Worm (Caenorhabditis elegans) whole organism, young adult: ENCODE measurements around the gene fipr-6.

Source experiments
- B0261.1 ChIP-seq: sonication (generic microtip); optimal IDR thresholded peaks from 2 replicates; lab custom pipeline; 2016; ENCODE audit warnings: mild to moderate bottlenecking, missing genetic modification characterization, moderate library complexity, missing compliant biosample characterization
- C17E4.6 ChIP-seq: fragments of 200-800 bp; sonication (Bioruptor generic); IDR thresholded peaks from 2 replicates; pipeline ENCODE4 v1.3.6; 2022; ENCODE audit warnings: missing genetic modification reagents, missing genetic modification characterization, missing compliant biosample characterization
- F23B12.7 ChIP-seq: sonication (generic microtip); optimal IDR thresholded peaks from 2 replicates; lab custom pipeline; 2017; ENCODE audit warnings: missing genetic modification characterization, mild to moderate bottlenecking, missing compliant biosample characterization, antibody characterized with exemption, moderate library complexity; ENCODE audit not compliant: insufficient read depth
- F39B2.1 ChIP-seq: fragments of 200-800 bp; sonication (Bioruptor generic); IDR thresholded peaks from 2 replicates; pipeline ENCODE4 v1.3.6; 2022; ENCODE audit warnings: missing genetic modification reagents, missing genetic modification characterization, missing compliant biosample characterization
- F52B5.7 ChIP-seq: sonication (generic microtip); optimal IDR thresholded peaks from 2 replicates; lab custom pipeline; 2016; ENCODE audit warnings: mild to moderate bottlenecking, missing genetic modification characterization, missing compliant biosample characterization
- F57C9.4 ChIP-seq: sonication (generic microtip); optimal IDR thresholded peaks from 2 replicates; lab custom pipeline; 2017; ENCODE audit warnings: mild to moderate bottlenecking, missing genetic modification characterization, missing compliant biosample characterization
- Y53F4B.3 ChIP-seq: fragments of 200-800 bp; sonication (Bioruptor generic); IDR thresholded peaks from 2 replicates; pipeline ENCODE4 v1.3.6; 2022; ENCODE audit warnings: missing genetic modification reagents, missing genetic modification characterization, missing compliant biosample characterization
- Y56A3A.18 ChIP-seq: fragments of 200-800 bp; sonication (Bioruptor generic); IDR thresholded peaks from 2 replicates; pipeline ENCODE4 v1.3.6; 2022; ENCODE audit warnings: missing genetic modification reagents, missing genetic modification characterization, missing compliant biosample characterization
- Y95B8A.8 ChIP-seq: fragments of 200-800 bp; sonication (Bioruptor generic); IDR thresholded peaks from 2 replicates; pipeline ENCODE4 v1.3.6; 2022; ENCODE audit warnings: missing genetic modification reagents, missing genetic modification characterization, missing compliant biosample characterization
- atf-7 ChIP-seq: sonication (generic microtip); optimal IDR thresholded peaks from 2 replicates; lab custom pipeline; 2017; ENCODE audit warnings: mild to moderate bottlenecking, missing genetic modification characterization, missing compliant biosample characterization
- bed-1 ChIP-seq: fragments of 200-800 bp; sonication (Bioruptor generic); IDR thresholded peaks from 2 replicates; pipeline ENCODE4 v1.3.6; 2022; ENCODE audit warnings: missing genetic modification reagents, missing genetic modification characterization, missing compliant biosample characterization
- ccch-3 ChIP-seq: fragments of 200-800 bp; sonication (Bioruptor generic); optimal IDR thresholded peaks from 2 replicates; lab custom pipeline; 2018; ENCODE audit warnings: mild to moderate bottlenecking, missing genetic modification characterization, missing compliant biosample characterization
- chd-7 ChIP-seq: sonication (generic microtip); optimal IDR thresholded peaks from 2 replicates; lab custom pipeline; 2016; ENCODE audit warnings: mild to moderate bottlenecking, missing genetic modification characterization, moderate library complexity, missing compliant biosample characterization
- efl-1 ChIP-seq: fragments of 150-350 bp; optimal IDR thresholded peaks from 2 replicates; lab custom pipeline; 2014; ENCODE audit warnings: missing biosample characterization, missing genetic modification reagents, missing genetic modification characterization
- ekl-4 ChIP-seq: fragments of 200-800 bp; sonication (Bioruptor generic); IDR thresholded peaks from 2 replicates; pipeline ENCODE4 v1.3.6; 2022; ENCODE audit warnings: missing genetic modification reagents, missing genetic modification characterization, missing compliant biosample characterization
- ets-4 ChIP-seq: fragments of 200-800 bp; sonication (Bioruptor generic); optimal IDR thresholded peaks from 2 replicates; lab custom pipeline; 2018; ENCODE audit warnings: mild to moderate bottlenecking, missing genetic modification characterization, missing compliant biosample characterization
- fkh-3 ChIP-seq: sonication (generic microtip); optimal IDR thresholded peaks from 2 replicates; lab custom pipeline; 2016; ENCODE audit warnings: mild to moderate bottlenecking, missing genetic modification characterization, missing compliant biosample characterization
- hmg-1.2 ChIP-seq: fragments of 200-800 bp; sonication (Bioruptor generic); IDR thresholded peaks from 2 replicates; pipeline ENCODE4 v1.3.6; 2022; ENCODE audit warnings: missing genetic modification reagents, missing genetic modification characterization, missing compliant biosample characterization
- hsf-1 ChIP-seq: fragments of 200-800 bp; sonication (Bioruptor generic); IDR thresholded peaks from 2 replicates; pipeline ENCODE4 v1.3.6; 2022; ENCODE audit warnings: missing genetic modification reagents, missing genetic modification characterization, missing compliant biosample characterization
- lsl-1 ChIP-seq: fragments of 200-800 bp; sonication (Bioruptor generic); optimal IDR thresholded peaks from 2 replicates; lab custom pipeline; 2018; ENCODE audit warnings: mild to moderate bottlenecking, missing genetic modification characterization, moderate library complexity, missing compliant biosample characterization
- lsy-27 ChIP-seq: sonication (generic microtip); optimal IDR thresholded peaks from 2 replicates; lab custom pipeline; 2017; ENCODE audit warnings: missing genetic modification characterization, mild to moderate bottlenecking, missing compliant biosample characterization, antibody characterized with exemption, missing genotype, borderline replicate concordance; ENCODE audit not compliant: insufficient read depth
- madf-6 ChIP-seq: fragments of 200-800 bp; sonication (Bioruptor generic); IDR thresholded peaks from 2 replicates; pipeline ENCODE4 v1.3.6; 2022; ENCODE audit warnings: missing genetic modification reagents, missing genetic modification characterization, missing compliant biosample characterization
- pha-4 ChIP-seq: fragments of 150-350 bp; sonication (generic microtip); optimal IDR thresholded peaks from 2 replicates; lab custom pipeline; 2014; ENCODE audit warnings: missing biosample characterization, missing genetic modification reagents, missing genetic modification characterization
- rec-8 ChIP-seq, 2 experiments: sonication (generic microtip); optimal IDR thresholded peaks; 2 replicates each; lab custom pipeline; 2016; ENCODE audit warnings: mild to moderate bottlenecking in 2 of 2, missing genetic modification characterization in 2 of 2, missing genetic modification reagents in 2 of 2, missing genotype in 2 of 2, missing biosample characterization in 1 of 2, missing compliant biosample characterization in 1 of 2, moderate library complexity in 1 of 2
- rpc-1 ChIP-seq, 2 experiments: fragments of 150-350 bp in 1 of 2; sonication (generic microtip) in 1 of 2; optimal IDR thresholded peaks; 2 replicates each; lab custom pipeline; 2014 to 2018; ENCODE audit warnings: missing biosample characterization in 1 of 2, missing genetic modification characterization in 1 of 2, missing genetic modification reagents in 1 of 2, missing genotype in 1 of 2
- snpc-3.4 ChIP-seq: sonication (generic microtip); optimal IDR thresholded peaks from 2 replicates; lab custom pipeline; 2017; ENCODE audit warnings: missing genetic modification characterization, mild to moderate bottlenecking, missing compliant biosample characterization, antibody characterized with exemption, moderate library complexity, missing genotype, missing genetic modification reagents
- snpc-4 ChIP-seq, 5 experiments: fragments of 150-350 bp in 1 of 5; sonication (generic microtip) in 4 of 5; optimal IDR thresholded peaks; 2 replicates each; lab custom pipeline; 2014 to 2018; ENCODE audit warnings: missing genetic modification characterization in 5 of 5, missing biosample characterization in 3 of 5, antibody characterized with exemption in 2 of 5, mild to moderate bottlenecking in 2 of 5, missing compliant biosample characterization in 2 of 5, missing genotype in 2 of 5, moderate library complexity in 2 of 5, missing genetic modification reagents in 1 of 5
- unc-130 ChIP-seq: sonication (generic microtip); optimal IDR thresholded peaks from 2 replicates; lab custom pipeline; 2016; ENCODE audit warnings: missing genetic modification reagents, missing genetic modification characterization, missing compliant biosample characterization
- xnd-1 ChIP-seq: sonication (generic microtip); optimal IDR thresholded peaks from 2 replicates; lab custom pipeline; 2016; ENCODE audit warnings: missing genotype, missing genetic modification reagents, missing genetic modification characterization, missing compliant biosample characterization
- ztf-22 ChIP-seq: fragments of 200-800 bp; sonication (Bioruptor generic); optimal IDR thresholded peaks from 2 replicates; lab custom pipeline; 2018; ENCODE audit warnings: mild to moderate bottlenecking, missing genetic modification characterization, moderate library complexity, missing compliant biosample characterization

fipr-6 gene

ce11 chrV:10206502-10206901 is 24.5 kb upstream of the fipr-6 start, which contains the start of gene rpc-25 (continued):
- TF ChIP-seq rec-8 (tag; optimal IDR thresholded peaks at IDR 0.05; lab: Kevin White, UChicago) (no peak), efl-1 (GFP tag; lab: Kevin White, UChicago) (no peak), madf-6 (GFP tag; lab: Robert Waterston, UW) (0 out of 2 replicates have a peak, but pooled peaks have one; percentile 24)

ce11 chrV:10210244-10210643 is 20.8 kb upstream of the fipr-6 start, which contains the start of gene tftc-3:
tftc-3 (minus strand) TSS chrV:10210344.
- TF ChIP-seq F39B2.1 (GFP tag; lab: Robert Waterston, UW) (no peak), unc-130 (GFP tag; lab: Kevin White, UChicago) (no peak), C17E4.6 (no peak), ztf-22 (GFP tag; lab: Kevin White, UChicago) (no peak), F52B5.7 (tag; lab: Kevin White, UChicago) (no peak), ets-4 (GFP tag; lab: Kevin White, UChicago) (no peak)

- no peak for TF ChIP-seq rec-8 (tag; optimal IDR thresholded peaks at IDR 0.05; lab: Kevin White, UChicago)
- no peak for TF ChIP-seq ccch-3 (GFP tag; lab: Kevin White, UChicago)
- no peak for TF ChIP-seq Y56A3A.18 (GFP tag; lab: Robert Waterston, UW)
- no peak for TF ChIP-seq fkh-3
- no peak for TF ChIP-seq chd-7 (tag; lab: Kevin White, UChicago)
- no peak for TF ChIP-seq ets-4 (GFP tag; lab: Kevin White, UChicago)
- no peak for TF ChIP-seq B0261.1 (tag; lab: Kevin White, UChicago)
- no peak for TF ChIP-seq Y53F4B.3 (GFP tag; lab: Robert Waterston, UW)
- TF ChIP-seq Y95B8A.8 (GFP tag; lab: Robert Waterston, UW) = no peak
These were observed 19.0 kb upstream of the fipr-6 start, which contains the start of gene zhit-3 for ce11 chrV:10212027-10212426. zhit-3 (minus strand) TSS chrV:10212127.

- TF ChIP-seq lsl-1 (GFP tag; lab: Kevin White, UChicago) = peak; percentile 34
- TF ChIP-seq xnd-1 (tag; lab: Kevin White, UChicago) = no peak
These were observed 18.4 kb upstream of the fipr-6 start, which contains the start of gene hpo-40 for ce11 chrV:10212627-10213026. hpo-40 (plus strand) TSS chrV:10212927.

ce11 chrV:10216724-10217123 is 14.3 kb upstream of the fipr-6 start, which contains the start of gene ZK856.14:
ZK856.14 (plus strand) TSS chrV:10217024.
- TF ChIP-seq ztf-22 (GFP tag; lab: Kevin White, UChicago) (no peak), pha-4 (tag; lab: Kevin White, UChicago) (no peak), ekl-4 (GFP tag; lab: Robert Waterston, UW) (no peak), F23B12.7 (tag; lab: Kevin White, UChicago) (no peak), madf-6 (GFP tag; lab: Robert Waterston, UW) (no peak), rpc-1 (optimal IDR thresholded peaks at IDR 0.05; lab: Kevin White, UChicago) (no peak), rpc-1 (tag; optimal IDR thresholded peaks at IDR 0.05; lab: Kevin White, UChicago) (no peak), snpc-4 (GFP tag; optimal IDR thresholded peaks at IDR 0.05; lab: Kevin White, UChicago) (no peak), snpc-4 (tag; optimal IDR thresholded peaks at IDR 0.05; lab: Kevin White, UChicago) (no peak), snpc-3.4 (tag; lab: Kevin White, UChicago) (no peak), bed-1 (GFP tag; lab: Robert Waterston, UW) (no peak), B0261.1 (tag; lab: Kevin White, UChicago) (no peak), atf-7 (tag; lab: Kevin White, UChicago) (no peak), hsf-1 (GFP tag; lab: Robert Waterston, UW) (no peak), ccch-3 (GFP tag; lab: Kevin White, UChicago) (no peak), hmg-1.2 (GFP tag; lab: Robert Waterston, UW) (no peak), F57C9.4 (no peak), lsy-27 (tag; lab: Kevin White, UChicago) (no peak), ets-4 (GFP tag; lab: Kevin White, UChicago) (no peak)
- TF ChIP-seq, all 124 proteins: peak for 0
